Worm (Caenorhabditis elegans) whole organism, young adult: Measurements from ENCODE around the gene spi-1.

ENCODE experiments used
- B0261.1 ChIP-seq: sonication (generic microtip); optimal IDR thresholded peaks from 2 replicates; lab custom pipeline; 2016; ENCODE audit warnings: mild to moderate bottlenecking, missing genetic modification characterization, moderate library complexity, missing compliant biosample characterization
- B0336.3 ChIP-seq: fragments of 200-800 bp; sonication (Bioruptor generic); IDR thresholded peaks from 2 replicates; pipeline ENCODE4 v1.3.6; 2022; ENCODE audit warnings: missing genetic modification characterization, missing compliant biosample characterization
- F37B4.10 ChIP-seq: fragments of 200-800 bp; sonication (Bioruptor generic); IDR thresholded peaks from 2 replicates; pipeline ENCODE4 v1.3.6; 2022; ENCODE audit warnings: missing genetic modification characterization, missing compliant biosample characterization
- F39B2.1 ChIP-seq: fragments of 200-800 bp; sonication (Bioruptor generic); IDR thresholded peaks from 2 replicates; pipeline ENCODE4 v1.3.6; 2022; ENCODE audit warnings: missing genetic modification reagents, missing genetic modification characterization, missing compliant biosample characterization
- F55B11.4 ChIP-seq: sonication (generic microtip); optimal IDR thresholded peaks from 2 replicates; lab custom pipeline; 2016; ENCODE audit warnings: missing compliant biosample characterization, missing genetic modification characterization, borderline replicate concordance; ENCODE audit not compliant: insufficient read depth
- K11D2.4 ChIP-seq: fragments of 200-800 bp; sonication (Bioruptor generic); IDR thresholded peaks from 2 replicates; pipeline ENCODE4 v1.3.6; 2022; ENCODE audit warnings: missing genetic modification reagents, missing genetic modification characterization, missing compliant biosample characterization
- K12H6.12 ChIP-seq: fragments of 200-800 bp; sonication (Bioruptor generic); optimal IDR thresholded peaks from 2 replicates; lab custom pipeline; 2018; ENCODE audit warnings: mild to moderate bottlenecking, missing genetic modification characterization, missing compliant biosample characterization
- ZK185.1 ChIP-seq: sonication (generic microtip); optimal IDR thresholded peaks from 2 replicates; lab custom pipeline; 2016; ENCODE audit warnings: mild to moderate bottlenecking, missing genetic modification characterization, missing compliant biosample characterization; ENCODE audit not compliant: poor library complexity, severe bottlenecking
- akir-1 ChIP-seq: fragments of 200-800 bp; sonication (Bioruptor generic); optimal IDR thresholded peaks from 2 replicates; lab custom pipeline; 2018; ENCODE audit warnings: mild to moderate bottlenecking, missing genetic modification characterization, moderate library complexity, missing compliant biosample characterization
- ama-1 ChIP-seq, 3 experiments: fragments of 150-350 bp in 1 of 3; sonication (generic microtip) in 2 of 3; optimal IDR thresholded peaks; 2 replicates each; lab custom pipeline; 2014 to 2018; ENCODE audit warnings: missing biosample characterization in 2 of 3, missing genetic modification characterization in 2 of 3, missing genetic modification reagents in 2 of 3
- athp-1 ChIP-seq: sonication (generic microtip); optimal IDR thresholded peaks from 2 replicates; lab custom pipeline; 2017; ENCODE audit warnings: mild to moderate bottlenecking, missing genetic modification characterization, missing compliant biosample characterization
- attf-3 ChIP-seq: fragments of 200-800 bp; sonication (Bioruptor generic); conservative IDR thresholded peaks from 2 replicates; pipeline ENCODE4 v1.3.6; 2022; ENCODE audit warnings: missing genetic modification reagents, missing genetic modification characterization, missing compliant biosample characterization
- attf-5 ChIP-seq: fragments of 200-800 bp; sonication (Bioruptor generic); optimal IDR thresholded peaks from 2 replicates; lab custom pipeline; 2018; ENCODE audit warnings: mild to moderate bottlenecking, missing genetic modification characterization, missing compliant biosample characterization
- attf-6 ChIP-seq: fragments of 200-800 bp; sonication (Bioruptor generic); IDR thresholded peaks from 2 replicates; pipeline ENCODE4 v1.3.6; 2022; ENCODE audit warnings: missing genetic modification reagents, missing genetic modification characterization, missing compliant biosample characterization
- cebp-1 ChIP-seq, 2 experiments: fragments of 200-800 bp in 1 of 2; sonication (Bioruptor generic) in 1 of 2; sonication (generic microtip) in 1 of 2; IDR thresholded peaks in 1 of 2; optimal IDR thresholded peaks in 1 of 2; 2 replicates each; pipeline versions ENCODE4 v1.3.6 to Lab custom; 2017 to 2022; ENCODE audit warnings: missing compliant biosample characterization in 2 of 2, missing genetic modification characterization in 2 of 2, mild to moderate bottlenecking in 1 of 2, missing genetic modification reagents in 1 of 2, moderate library complexity in 1 of 2
- ceh-27 ChIP-seq: fragments of 200-800 bp; sonication (Bioruptor generic); optimal IDR thresholded peaks from 2 replicates; lab custom pipeline; 2018; ENCODE audit warnings: mild to moderate bottlenecking, missing genetic modification characterization, moderate library complexity, missing compliant biosample characterization
- ceh-58 ChIP-seq: fragments of 200-800 bp; sonication (Bioruptor generic); IDR thresholded peaks from 2 replicates; pipeline ENCODE4 v1.3.6; 2022; ENCODE audit warnings: missing genetic modification characterization, missing compliant biosample characterization
- ceh-91 ChIP-seq: fragments of 200-800 bp; sonication (Bioruptor generic); IDR thresholded peaks from 2 replicates; pipeline ENCODE4 v1.3.6; 2022; ENCODE audit warnings: missing genetic modification reagents, missing genetic modification characterization, missing compliant biosample characterization
- egl-44 ChIP-seq: fragments of 200-800 bp; sonication (Bioruptor generic); IDR thresholded peaks from 2 replicates; pipeline ENCODE4 v1.3.6; 2022; ENCODE audit warnings: missing genetic modification reagents, missing genetic modification characterization, missing compliant biosample characterization
- ets-4 ChIP-seq: fragments of 200-800 bp; sonication (Bioruptor generic); optimal IDR thresholded peaks from 2 replicates; lab custom pipeline; 2018; ENCODE audit warnings: mild to moderate bottlenecking, missing genetic modification characterization, missing compliant biosample characterization
- him-1 ChIP-seq: sonication (generic microtip); optimal IDR thresholded peaks from 2 replicates; lab custom pipeline; 2016; ENCODE audit warnings: missing genotype, missing genetic modification reagents, missing genetic modification characterization, missing compliant biosample characterization
- hmg-1.2 ChIP-seq: fragments of 200-800 bp; sonication (Bioruptor generic); IDR thresholded peaks from 2 replicates; pipeline ENCODE4 v1.3.6; 2022; ENCODE audit warnings: missing genetic modification reagents, missing genetic modification characterization, missing compliant biosample characterization
- lag-1 ChIP-seq: fragments of 200-800 bp; sonication (Bioruptor generic); IDR thresholded peaks from 2 replicates; pipeline ENCODE4 v1.3.6; 2022; ENCODE audit warnings: missing genetic modification reagents, missing genetic modification characterization, missing compliant biosample characterization
- lin-26 ChIP-seq: fragments of 200-800 bp; sonication (Bioruptor generic); IDR thresholded peaks from 2 replicates; pipeline ENCODE4 v1.3.6; 2022; ENCODE audit warnings: missing genetic modification reagents, missing genetic modification characterization, missing compliant biosample characterization
- lin-35 ChIP-seq, 3 experiments: fragments of 150-350 bp in 2 of 3; sonication (generic microtip) in 1 of 3; optimal IDR thresholded peaks; 2 replicates each; lab custom pipeline; 2014 to 2018; ENCODE audit warnings: missing biosample characterization in 3 of 3, missing genetic modification characterization in 3 of 3, missing genetic modification reagents in 3 of 3
- lsl-1 ChIP-seq: fragments of 200-800 bp; sonication (Bioruptor generic); optimal IDR thresholded peaks from 2 replicates; lab custom pipeline; 2018; ENCODE audit warnings: mild to moderate bottlenecking, missing genetic modification characterization, moderate library complexity, missing compliant biosample characterization
- madf-3 ChIP-seq: fragments of 200-800 bp; sonication (Bioruptor generic); IDR thresholded peaks from 2 replicates; pipeline ENCODE4 v1.3.6; 2022; ENCODE audit warnings: missing genetic modification reagents, missing genetic modification characterization, missing compliant biosample characterization
- mxl-1 ChIP-seq: sonication (generic microtip); optimal IDR thresholded peaks from 2 replicates; lab custom pipeline; 2016; ENCODE audit warnings: missing genetic modification characterization, missing compliant biosample characterization
- nfya-1 ChIP-seq: sonication (generic microtip); optimal IDR thresholded peaks from 2 replicates; lab custom pipeline; 2017; ENCODE audit warnings: antibody characterized with exemption, missing compliant biosample characterization, missing genetic modification characterization, borderline replicate concordance; ENCODE audit not compliant: insufficient read depth
- nhr-120 ChIP-seq: fragments of 200-800 bp; sonication (Bioruptor generic); IDR thresholded peaks from 2 replicates; pipeline ENCODE4 v1.3.6; 2022; ENCODE audit warnings: missing genetic modification characterization, missing compliant biosample characterization
- nhr-179 ChIP-seq: sonication (generic microtip); optimal IDR thresholded peaks from 2 replicates; lab custom pipeline; 2016; ENCODE audit warnings: mild to moderate bottlenecking, missing genetic modification characterization, missing compliant biosample characterization
- nhr-90 ChIP-seq: sonication (generic microtip); optimal IDR thresholded peaks from 2 replicates; lab custom pipeline; 2016; ENCODE audit warnings: missing genotype, mild to moderate bottlenecking, missing genetic modification characterization, missing compliant biosample characterization
- pbrm-1 ChIP-seq: fragments of 200-800 bp; sonication (Bioruptor generic); IDR thresholded peaks from 2 replicates; pipeline ENCODE4 v1.3.6; 2022; ENCODE audit warnings: missing genetic modification reagents, missing genetic modification characterization, missing compliant biosample characterization
- rec-8 ChIP-seq, 2 experiments: sonication (generic microtip); optimal IDR thresholded peaks; 2 replicates each; lab custom pipeline; 2016; ENCODE audit warnings: mild to moderate bottlenecking in 2 of 2, missing genetic modification characterization in 2 of 2, missing genetic modification reagents in 2 of 2, missing genotype in 2 of 2, missing biosample characterization in 1 of 2, missing compliant biosample characterization in 1 of 2, moderate library complexity in 1 of 2
- repo-1 ChIP-seq: sonication (generic microtip); optimal IDR thresholded peaks from 2 replicates; lab custom pipeline; 2017; ENCODE audit warnings: mild to moderate bottlenecking, missing genetic modification characterization, missing compliant biosample characterization
- rpc-1 ChIP-seq, 2 experiments: fragments of 150-350 bp in 1 of 2; sonication (generic microtip) in 1 of 2; optimal IDR thresholded peaks; 2 replicates each; lab custom pipeline; 2014 to 2018; ENCODE audit warnings: missing biosample characterization in 1 of 2, missing genetic modification characterization in 1 of 2, missing genetic modification reagents in 1 of 2, missing genotype in 1 of 2
- sdz-38 ChIP-seq: sonication (generic microtip); optimal IDR thresholded peaks from 2 replicates; lab custom pipeline; 2016; ENCODE audit warnings: missing genotype, missing genetic modification characterization, missing compliant biosample characterization
- snpc-4 ChIP-seq, 5 experiments: fragments of 150-350 bp in 1 of 5; sonication (generic microtip) in 4 of 5; optimal IDR thresholded peaks; 2 replicates each; lab custom pipeline; 2014 to 2018; ENCODE audit warnings: missing genetic modification characterization in 5 of 5, missing biosample characterization in 3 of 5, antibody characterized with exemption in 2 of 5, mild to moderate bottlenecking in 2 of 5, missing compliant biosample characterization in 2 of 5, missing genotype in 2 of 5, moderate library complexity in 2 of 5, missing genetic modification reagents in 1 of 5
- tbp1 ChIP-seq: fragments of 200-800 bp; sonication (Bioruptor generic); optimal IDR thresholded peaks from 2 replicates; lab custom pipeline; 2018; ENCODE audit warnings: mild to moderate bottlenecking, missing genetic modification characterization, missing compliant biosample characterization
- tbx-9 ChIP-seq: sonication (generic microtip); optimal IDR thresholded peaks from 2 replicates; lab custom pipeline; 2016; ENCODE audit warnings: borderline replicate concordance, missing genetic modification characterization, inconsistent platforms, missing compliant biosample characterization
- unc-130 ChIP-seq: sonication (generic microtip); optimal IDR thresholded peaks from 2 replicates; lab custom pipeline; 2016; ENCODE audit warnings: missing genetic modification reagents, missing genetic modification characterization, missing compliant biosample characterization
- xnd-1 ChIP-seq: sonication (generic microtip); optimal IDR thresholded peaks from 2 replicates; lab custom pipeline; 2016; ENCODE audit warnings: missing genotype, missing genetic modification reagents, missing genetic modification characterization, missing compliant biosample characterization
- zfh-2 ChIP-seq: fragments of 200-800 bp; sonication (Bioruptor generic); conservative IDR thresholded peaks from 2 replicates; pipeline ENCODE4 v1.3.6; 2022; ENCODE audit warnings: missing genetic modification reagents, missing genetic modification characterization, missing compliant biosample characterization
- zim-3 ChIP-seq: sonication (generic microtip); optimal IDR thresholded peaks from 2 replicates; lab custom pipeline; 2017; ENCODE audit warnings: mild to moderate bottlenecking, missing genetic modification characterization, moderate library complexity, missing compliant biosample characterization
- ztf-28 ChIP-seq: fragments of 200-800 bp; sonication (Bioruptor generic); IDR thresholded peaks from 2 replicates; pipeline ENCODE4 v1.3.6; 2022; ENCODE audit warnings: missing genetic modification reagents, missing genetic modification characterization, missing compliant biosample characterization
- ztf-6 ChIP-seq: fragments of 200-800 bp; sonication (Bioruptor generic); IDR thresholded peaks from 2 replicates; pipeline ENCODE4 v1.3.6; 2022; ENCODE audit warnings: missing genetic modification reagents, missing genetic modification characterization, missing compliant biosample characterization

Gene spi-1

ce11 chrII:7537603-7538230 lies 41.7 kb downstream of the spi-1 start, which contains the start of gene nfi-1 (continued):
- TF ChIP-seq nhr-90 (tag; lab: Kevin White, UChicago), result no peak
- TF ChIP-seq akir-1 (GFP tag; lab: Kevin White, UChicago), result no peak
- TF ChIP-seq madf-3 (GFP tag; lab: Robert Waterston, UW), result no peak
- TF ChIP-seq cebp-1 (GFP tag; IDR thresholded peaks at IDR 0.05; lab: Robert Waterston, UW), result no peak
- no peak for TF ChIP-seq cebp-1 (tag; optimal IDR thresholded peaks at IDR 0.05; lab: Kevin White, UChicago)
- TF ChIP-seq rpc-1 (optimal IDR thresholded peaks at IDR 0.05; lab: Kevin White, UChicago), result no peak
- TF ChIP-seq rpc-1 (tag; optimal IDR thresholded peaks at IDR 0.05; lab: Kevin White, UChicago), result no peak
- TF ChIP-seq attf-5, result peak; percentile 57
- TF ChIP-seq tbx-9 (tag; lab: Kevin White, UChicago), result no peak
- TF ChIP-seq unc-130 (GFP tag; lab: Kevin White, UChicago), result no peak
- no peak; the same call in 1 of the 2 replicates for TF ChIP-seq hmg-1.2 (GFP tag; lab: Robert Waterston, UW)
- no peak for TF ChIP-seq him-1
- no peak for TF ChIP-seq nhr-179 (tag; lab: Kevin White, UChicago)
- TF ChIP-seq lin-35 (GFP tag; optimal IDR thresholded peaks at IDR 0.05; lab: Kevin White, UChicago), result peak in 1 of 3 experiments; percentile 42
- TF ChIP-seq athp-1 (tag; lab: Kevin White, UChicago), result no peak
- no peak for TF ChIP-seq ama-1 (optimal IDR thresholded peaks at IDR 0.05; lab: Kevin White, UChicago)
- TF ChIP-seq ama-1 (GFP tag; optimal IDR thresholded peaks at IDR 0.05; lab: Kevin White, UChicago), result no peak
- no peak for TF ChIP-seq ztf-6 (GFP tag; lab: Robert Waterston, UW)
- no peak for TF ChIP-seq attf-6 (GFP tag; lab: Robert Waterston, UW)
- TF ChIP-seq snpc-4 (GFP tag; optimal IDR thresholded peaks at IDR 0.05; lab: Kevin White, UChicago), result no peak
- TF ChIP-seq snpc-4 (tag; optimal IDR thresholded peaks at IDR 0.05; lab: Kevin White, UChicago), result no peak
- no peak for TF ChIP-seq egl-44 (GFP tag; lab: Robert Waterston, UW)
- TF ChIP-seq ceh-91 (GFP tag; lab: Robert Waterston, UW), result no peak
- no peak for TF ChIP-seq ztf-28 (GFP tag; lab: Robert Waterston, UW)
- TF ChIP-seq rec-8 (tag; optimal IDR thresholded peaks at IDR 0.05; lab: Kevin White, UChicago), result no peak
- no peak for TF ChIP-seq F55B11.4 (tag; lab: Kevin White, UChicago)
- TF ChIP-seq ZK185.1 (tag; lab: Kevin White, UChicago), result no peak
- peak; percentile 32 for TF ChIP-seq K12H6.12 (tag; lab: Kevin White, UChicago)
- no peak for TF ChIP-seq lag-1 (GFP tag; lab: Robert Waterston, UW)
- TF ChIP-seq tbp1, result no peak
- no peak for TF ChIP-seq zim-3 (tag; lab: Kevin White, UChicago)
- no peak for TF ChIP-seq B0261.1 (tag; lab: Kevin White, UChicago)
- no peak for TF ChIP-seq xnd-1 (tag; lab: Kevin White, UChicago)
- no peak for TF ChIP-seq lin-26
- no peak for TF ChIP-seq attf-3
- no peak for TF ChIP-seq F39B2.1 (GFP tag; lab: Robert Waterston, UW)
- TF ChIP-seq mxl-1, result no peak
- TF ChIP-seq ceh-27, result peak; percentile 51
- TF ChIP-seq ceh-58 (GFP tag; lab: Robert Waterston, UW), result no peak
- no peak for TF ChIP-seq pbrm-1 (GFP tag; lab: Robert Waterston, UW)
- TF ChIP-seq lsl-1, result peak; percentile 49
- no peak for TF ChIP-seq nfya-1 (tag; lab: Kevin White, UChicago)
- no peak for TF ChIP-seq zfh-2
- TF ChIP-seq repo-1 (tag; lab: Kevin White, UChicago), result no peak
- TF ChIP-seq B0336.3 (GFP tag; lab: Robert Waterston, UW), result no peak
- TF ChIP-seq K11D2.4 (GFP tag; lab: Robert Waterston, UW), result no peak
- no peak for TF ChIP-seq F37B4.10
- no peak for TF ChIP-seq sdz-38 (tag; lab: Kevin White, UChicago)
- no peak for TF ChIP-seq nhr-120 (GFP tag; lab: Robert Waterston, UW)
- TF ChIP-seq ets-4 (GFP tag; lab: Kevin White, UChicago), result no peak
